Fruit fly (Drosophila melanogaster) whole organism, embryonic: ENCODE measurements around the gene CG32106.

ENCODE experiments used
- CG17186 ChIP-seq: fragments of 200-800 bp; sonication (Bioruptor generic); optimal IDR thresholded peaks from 3 replicates; lab custom pipeline; 2017; ENCODE audit warnings: missing biosample characterization, missing genetic modification reagents, missing genetic modification characterization
- CG18476 ChIP-seq: fragments of 200-800 bp; sonication (Bioruptor generic); optimal IDR thresholded peaks from 2 replicates; lab custom pipeline; 2016; ENCODE audit warnings: missing biosample characterization, mild to moderate bottlenecking, missing genetic modification characterization
- CG18764 ChIP-seq: fragments of 200-800 bp; sonication (Bioruptor generic); optimal IDR thresholded peaks from 3 replicates; lab custom pipeline; 2016; ENCODE audit warnings: missing biosample characterization, missing genetic modification characterization
- CG31224 ChIP-seq: fragments of 200-800 bp; sonication (Bioruptor generic); IDR thresholded peaks from 2 replicates; pipeline ENCODE4 v1.3.6; 2022; ENCODE audit warnings: missing biosample characterization, missing genetic modification characterization
- CG32767 ChIP-seq: fragments of 200-800 bp; sonication (Bioruptor generic); IDR thresholded peaks from 2 replicates; pipeline ENCODE4 v1.3.6; 2022; ENCODE audit warnings: missing biosample characterization, missing genetic modification characterization
- CG32772 ChIP-seq: fragments of 200-800 bp; sonication (Bioruptor generic); IDR thresholded peaks from 2 replicates; pipeline ENCODE4 v1.3.6; 2022; ENCODE audit warnings: missing biosample characterization, missing genetic modification characterization
- CG34422 ChIP-seq: fragments of 200-800 bp; sonication (Bioruptor generic); IDR thresholded peaks from 3 replicates; pipeline ENCODE4 v1.3.6; 2022; ENCODE audit warnings: missing biosample characterization, missing genetic modification characterization
- CG3847 ChIP-seq: fragments of 200-800 bp; sonication (Bioruptor generic); IDR thresholded peaks from 2 replicates; pipeline ENCODE4 v1.3.6; 2022; ENCODE audit warnings: missing biosample characterization, missing genetic modification characterization
- CG3995 ChIP-seq: fragments of 200-800 bp; sonication (Bioruptor generic); optimal IDR thresholded peaks from 3 replicates; lab custom pipeline; 2016; ENCODE audit warnings: missing biosample characterization, missing genetic modification characterization
- CG42726 ChIP-seq: fragments of 200-800 bp; sonication (Bioruptor generic); IDR thresholded peaks from 2 replicates; pipeline ENCODE4 v1.3.6; 2022; ENCODE audit warnings: missing biosample characterization, missing genetic modification characterization; ENCODE audit not compliant: partially characterized antibody
- CG6254 ChIP-seq: fragments of 200-800 bp; sonication (Bioruptor generic); optimal IDR thresholded peaks from 3 replicates; lab custom pipeline; 2017; ENCODE audit warnings: mild to moderate bottlenecking, missing biosample characterization, missing genetic modification reagents, missing genetic modification characterization
- CG6765 ChIP-seq: fragments of 200-800 bp; sonication (Bioruptor generic); optimal IDR thresholded peaks from 3 replicates; lab custom pipeline; 2017; ENCODE audit warnings: missing biosample characterization, mild to moderate bottlenecking, missing genetic modification characterization
- CG8944 ChIP-seq: fragments of 200-800 bp; sonication (Bioruptor generic); optimal IDR thresholded peaks from 3 replicates; lab custom pipeline; 2016; ENCODE audit warnings: missing biosample characterization, missing genetic modification characterization
- CG9609 ChIP-seq: fragments of 200-800 bp; sonication (Bioruptor generic); optimal IDR thresholded peaks from 3 replicates; lab custom pipeline; 2016; ENCODE audit warnings: missing biosample characterization, missing genetic modification characterization
- CoRest ChIP-seq: fragments of 200-800 bp; sonication (Bioruptor generic); optimal IDR thresholded peaks from 3 replicates; lab custom pipeline; 2018; ENCODE audit warnings: missing biosample characterization, mild to moderate bottlenecking, missing genetic modification characterization, moderate library complexity
- D19A ChIP-seq: fragments of 200-800 bp; optimal IDR thresholded peaks from 3 replicates; lab custom pipeline; 2019; ENCODE audit warnings: missing biosample characterization, mild to moderate bottlenecking, missing genetic modification characterization, moderate library complexity
- Deaf1 ChIP-seq: fragments of 200-800 bp; optimal IDR thresholded peaks from 3 replicates; lab custom pipeline; 2019; ENCODE audit warnings: missing biosample characterization, mild to moderate bottlenecking, missing genetic modification characterization, moderate library complexity
- Dfd ChIP-seq, 2 experiments: fragments of >200 bp; optimal IDR thresholded peaks; 2 replicates each; lab custom pipeline; 2017; ENCODE audit warnings: missing biosample characterization in 2 of 2, missing genetic modification characterization in 2 of 2
- E2f2 ChIP-seq: fragments of 200-800 bp; sonication (Bioruptor generic); IDR thresholded peaks from 2 replicates; pipeline ENCODE4 v1.3.6; 2022; ENCODE audit warnings: missing biosample characterization, missing genetic modification characterization
- Fer3 ChIP-seq: fragments of 200-800 bp; sonication (Bioruptor generic); optimal IDR thresholded peaks from 2 replicates; lab custom pipeline; 2018; ENCODE audit warnings: missing biosample characterization, mild to moderate bottlenecking, missing genetic modification characterization, moderate library complexity
- HLH4C ChIP-seq: fragments of 200-800 bp; sonication (Bioruptor generic); IDR thresholded peaks from 3 replicates; pipeline ENCODE4 v1.3.6; 2022; ENCODE audit warnings: missing biosample characterization, missing genetic modification characterization; ENCODE audit not compliant: partially characterized antibody
- HLH54F ChIP-seq: fragments of 200-800 bp; sonication (Bioruptor generic); optimal IDR thresholded peaks from 3 replicates; lab custom pipeline; 2016; ENCODE audit warnings: missing biosample characterization, missing genetic modification characterization
- HLHmδ ChIP-seq: fragments of 200-800 bp; sonication (Bioruptor generic); optimal IDR thresholded peaks from 2 replicates; lab custom pipeline; 2018; ENCODE audit warnings: missing biosample characterization, mild to moderate bottlenecking, missing genetic modification characterization, moderate library complexity
- Hr39 ChIP-seq: fragments of >200 bp; optimal IDR thresholded peaks from 2 replicates; lab custom pipeline; 2017
- Kr ChIP-seq: fragments of 200-800 bp; sonication (Bioruptor generic); optimal IDR thresholded peaks from 2 replicates; lab custom pipeline; 2017; ENCODE audit warnings: missing biosample characterization, mild to moderate bottlenecking, missing genetic modification characterization
- MBD-R2 ChIP-seq: fragments of 200-800 bp; sonication (Bioruptor generic); IDR thresholded peaks from 2 replicates; pipeline ENCODE4 v1.3.6; 2022; ENCODE audit warnings: missing biosample characterization, missing genetic modification characterization
- Max ChIP-seq: fragments of 200-800 bp; sonication (Bioruptor generic); optimal IDR thresholded peaks from 2 replicates; lab custom pipeline; 2016; ENCODE audit warnings: missing biosample characterization, mild to moderate bottlenecking, missing genetic modification characterization
- NK7.1 ChIP-seq: fragments of 200-800 bp; sonication (Bioruptor generic); optimal IDR thresholded peaks from 3 replicates; lab custom pipeline; 2016; ENCODE audit warnings: missing biosample characterization, missing genetic modification characterization
- Nf-YB ChIP-seq: fragments of 200-800 bp; sonication (Bioruptor generic); optimal IDR thresholded peaks from 3 replicates; lab custom pipeline; 2019; ENCODE audit warnings: missing biosample characterization, mild to moderate bottlenecking, missing genetic modification characterization, moderate library complexity
- Optix ChIP-seq: fragments of 200-800 bp; sonication (Bioruptor generic); IDR thresholded peaks from 3 replicates; pipeline ENCODE4 v1.3.6; 2022; ENCODE audit warnings: missing biosample characterization, missing genetic modification characterization
- Ravus ChIP-seq: fragments of 200-800 bp; sonication (Bioruptor generic); IDR thresholded peaks from 2 replicates; pipeline ENCODE4 v1.3.6; 2022; ENCODE audit warnings: missing biosample characterization, missing genetic modification characterization
- abd-A ChIP-seq: fragments of 200-800 bp; sonication (Bioruptor generic); optimal IDR thresholded peaks from 3 replicates; lab custom pipeline; 2019; ENCODE audit warnings: missing biosample characterization, mild to moderate bottlenecking, missing genetic modification characterization, moderate library complexity
- al ChIP-seq: fragments of 200-800 bp; sonication (Bioruptor generic); IDR thresholded peaks from 2 replicates; pipeline ENCODE4 v1.3.6; 2022; ENCODE audit warnings: missing biosample characterization, missing genetic modification characterization
- aop ChIP-seq: fragments of 200-800 bp; sonication (Bioruptor generic); IDR thresholded peaks from 2 replicates; pipeline ENCODE4 v1.3.6; 2022; ENCODE audit warnings: missing biosample characterization, missing genetic modification characterization
- chinmo ChIP-seq: fragments of 200-800 bp; sonication (Bioruptor generic); IDR thresholded peaks from 4 replicates; pipeline ENCODE4 v1.3.6; 2022; ENCODE audit warnings: missing biosample characterization, missing genetic modification characterization; ENCODE audit not compliant: partially characterized antibody
- da ChIP-seq: fragments of 200-800 bp; sonication (Bioruptor generic); optimal IDR thresholded peaks from 2 replicates; lab custom pipeline; 2016; ENCODE audit warnings: missing biosample characterization, missing genetic modification characterization
- eyg ChIP-seq: fragments of 200-800 bp; sonication (Bioruptor generic); optimal IDR thresholded peaks from 3 replicates; lab custom pipeline; 2016; ENCODE audit warnings: missing biosample characterization, missing genetic modification characterization
- her ChIP-seq: fragments of 200-800 bp; sonication (Bioruptor generic); optimal IDR thresholded peaks from 2 replicates; lab custom pipeline; 2016; ENCODE audit warnings: missing biosample characterization, missing genetic modification characterization
- hkb ChIP-seq, 2 experiments: fragments of 200-800 bp in 1 of 2; fragments of >200 bp in 1 of 2; sonication (Bioruptor generic) in 1 of 2; IDR thresholded peaks in 1 of 2; optimal IDR thresholded peaks in 1 of 2; 2 replicates each; pipeline versions ENCODE4 v1.3.6 to Lab custom; 2017 to 2022; ENCODE audit warnings: missing biosample characterization in 1 of 2, missing genetic modification characterization in 1 of 2
- insv ChIP-seq, 2 experiments: fragments of 200-800 bp; sonication (Bioruptor generic); optimal IDR thresholded peaks; 3 replicates each; lab custom pipeline; 2016 to 2018; ENCODE audit warnings: missing biosample characterization in 2 of 2, missing genetic modification characterization in 2 of 2
- ken ChIP-seq: fragments of 200-800 bp; sonication (Bioruptor generic); IDR thresholded peaks from 3 replicates; pipeline ENCODE4 v1.3.6; 2022; ENCODE audit warnings: missing biosample characterization, missing genetic modification characterization
- klu ChIP-seq: fragments of 200-800 bp; sonication (Bioruptor generic); IDR thresholded peaks from 2 replicates; pipeline ENCODE4 v1.3.6; 2022; ENCODE audit warnings: missing biosample characterization, missing genetic modification characterization
- prd ChIP-seq, 3 experiments: fragments of >200 bp in 2 of 3; fragments of 200-800 bp in 1 of 3; sonication (Bioruptor generic) in 1 of 3; optimal IDR thresholded peaks in 2 of 3; IDR thresholded peaks in 1 of 3; 2 replicates in 2 of 3; 3 replicates in 1 of 3; pipeline versions ENCODE4 v1.3.6 to Lab custom; 2017 to 2022; ENCODE audit warnings: missing biosample characterization in 1 of 3, missing genetic modification characterization in 1 of 3
- ranshi ChIP-seq: fragments of 200-800 bp; sonication (Bioruptor generic); IDR thresholded peaks from 2 replicates; pipeline ENCODE4 v1.3.6; 2022; ENCODE audit warnings: missing biosample characterization, missing genetic modification characterization
- rib ChIP-seq: fragments of 200-800 bp; sonication (Bioruptor generic); IDR thresholded peaks from 2 replicates; pipeline ENCODE4 v1.3.6; 2022; ENCODE audit warnings: missing biosample characterization, missing genetic modification characterization
- sd ChIP-seq: fragments of 200-800 bp; sonication (Bioruptor generic); optimal IDR thresholded peaks from 3 replicates; lab custom pipeline; 2018; ENCODE audit warnings: missing biosample characterization, mild to moderate bottlenecking, missing genetic modification characterization, moderate library complexity
- sug ChIP-seq: fragments of 200-800 bp; optimal IDR thresholded peaks from 2 replicates; lab custom pipeline; 2019; ENCODE audit warnings: missing biosample characterization, mild to moderate bottlenecking, missing genetic modification characterization, moderate library complexity
- toy ChIP-seq: fragments of 200-800 bp; sonication (Bioruptor generic); IDR thresholded peaks from 2 replicates; pipeline ENCODE4 v1.3.6; 2022; ENCODE audit warnings: missing biosample characterization, missing genetic modification characterization
- vvl ChIP-seq: fragments of 200-800 bp; sonication (Bioruptor generic); IDR thresholded peaks from 2 replicates; pipeline ENCODE4 v1.3.6; 2022; ENCODE audit warnings: missing biosample characterization, missing genetic modification characterization
- zfh1 ChIP-seq: fragments of 200-800 bp; sonication (Bioruptor generic); IDR thresholded peaks from 3 replicates; pipeline ENCODE4 v1.3.6; 2022; ENCODE audit warnings: missing biosample characterization, missing genetic modification characterization

The CG32106 gene

DNA sequence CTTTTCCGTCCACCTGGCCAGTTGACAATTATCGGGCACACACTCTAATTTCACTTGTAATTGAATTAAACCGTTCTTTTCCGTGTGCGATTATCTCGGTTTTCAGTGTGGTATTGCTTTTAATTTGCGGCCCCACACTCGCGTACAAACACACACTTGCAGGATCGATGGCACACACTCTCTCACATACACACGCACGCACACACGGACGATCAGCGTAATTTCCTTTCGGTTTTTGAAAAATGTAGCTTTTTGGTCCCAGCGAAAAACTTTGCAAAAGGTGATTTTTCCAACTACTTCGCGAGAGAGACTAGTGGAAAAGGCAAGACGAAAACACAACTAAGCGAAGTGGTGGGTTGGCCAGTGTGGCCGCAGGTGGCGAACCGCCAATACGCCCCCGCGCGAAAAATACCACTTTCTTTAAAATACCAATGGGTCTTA is 26.2 kb upstream of the CG32106 start, which contains the start of gene Atg1 (continued):
- TF ChIP-seq CG3995: peak; percentile 6
- no peak for TF ChIP-seq Max
- no peak for TF ChIP-seq Optix
- no peak for TF ChIP-seq toy
- peak; percentile 43; the same call in 1 of the 2 replicates for TF ChIP-seq klu (GFP tag; lab: Robert Waterston, UW)
- no peak for TF ChIP-seq sd (tag; lab: Kevin White, UChicago)
- 0 out of 2 replicates have a peak, but pooled peaks have one; percentile 17 for TF ChIP-seq aop
- no peak for TF ChIP-seq al (GFP tag; lab: Robert Waterston, UW)
- no peak for TF ChIP-seq sug
- no peak for TF ChIP-seq CG8944 (GFP tag; lab: Kevin White, UChicago)
- 0 out of 3 replicates have a peak, but pooled peaks have one; percentile 7 for TF ChIP-seq zfh1 (GFP tag; lab: Robert Waterston, UW)
- peak; percentile 39; the same call in 1 of the 3 replicates for TF ChIP-seq ken (GFP tag; lab: Robert Waterston, UW)
- TF ChIP-seq Fer3: no peak
- 0 out of 2 replicates have a peak, but pooled peaks have one; percentile 20 for TF ChIP-seq rib
- TF ChIP-seq eyg (GFP tag; lab: Kevin White, UChicago): no peak
- no peak for TF ChIP-seq CG32767 (GFP tag; lab: Robert Waterston, UW)
- peak; percentile 16; the same call in 1 of the 2 replicates for TF ChIP-seq E2f2 (GFP tag; lab: Robert Waterston, UW)
- peak; percentile 13 for TF ChIP-seq D19A (tag; lab: Kevin White, UChicago)
- peak; percentile 26; the same call in 1 of the 2 replicates for TF ChIP-seq MBD-R2 (GFP tag; lab: Robert Waterston, UW)
- no peak for TF ChIP-seq CG18764
- TF ChIP-seq CG9609 (GFP tag; lab: Kevin White, UChicago): no peak
- TF ChIP-seq HLH4C (GFP tag; lab: Robert Waterston, UW): no peak
- no peak for TF ChIP-seq CoRest (tag; lab: Kevin White, UChicago)
- TF ChIP-seq ranshi (GFP tag; lab: Robert Waterston, UW): 0 out of 2 replicates have a peak, but pooled peaks have one; percentile 10
- peak; percentile 36; the same call in 1 of the 3 replicates for TF ChIP-seq CG34422
- TF ChIP-seq her: peak; percentile 51
- no peak for TF ChIP-seq da (GFP tag; lab: Kevin White, UChicago)
- TF ChIP-seq Dfd (GFP tag; optimal IDR thresholded peaks at IDR 0.05; lab: Kevin White, UChicago): no peak
- TF ChIP-seq Hr39 (lab: Kevin White, UChicago): no peak
- no peak for TF ChIP-seq prd (optimal IDR thresholded peaks at IDR 0.05; lab: Kevin White, UChicago)
- TF ChIP-seq prd (GFP tag; IDR thresholded peaks at IDR 0.05; lab: Robert Waterston, UW): no peak
- TF ChIP-seq NK7.1 (GFP tag; lab: Kevin White, UChicago): no peak
- TF ChIP-seq chinmo (GFP tag; lab: Robert Waterston, UW): 0 out of 4 replicates have a peak, but pooled peaks have one; percentile 52
- TF ChIP-seq CG6254 (GFP tag; lab: Kevin White, UChicago): no peak
- TF ChIP-seq Ravus (GFP tag; lab: Robert Waterston, UW): no peak
- TF ChIP-seq CG6765: no peak
- no peak for TF ChIP-seq Kr (GFP tag; lab: Kevin White, UChicago)
- TF ChIP-seq CG3847 (GFP tag; lab: Robert Waterston, UW): peak; percentile 33; the same call in 1 of the 2 replicates
- TF ChIP-seq hkb (optimal IDR thresholded peaks at IDR 0.05; lab: Kevin White, UChicago): no peak
- peak; percentile 8; the same call in 1 of the 2 replicates for TF ChIP-seq hkb (GFP tag; IDR thresholded peaks at IDR 0.05; lab: Robert Waterston, UW)
- TF ChIP-seq CG18476 (GFP tag; lab: Kevin White, UChicago): no peak
- TF ChIP-seq insv (GFP tag; optimal IDR thresholded peaks at IDR 0.05; lab: Kevin White, UChicago): peak in 1 of 2 experiments; percentile 19
- TF ChIP-seq HLHmδ: peak; percentile 51
- TF ChIP-seq HLH54F: no peak
- no peak for TF ChIP-seq CG31224 (GFP tag; lab: Robert Waterston, UW)
- no peak for TF ChIP-seq CG17186 (GFP tag; lab: Kevin White, UChicago)
- TF ChIP-seq Deaf1 (tag; lab: Kevin White, UChicago): peak; percentile 8
- no peak for TF ChIP-seq vvl (GFP tag; lab: Robert Waterston, UW)
- TF ChIP-seq CG42726 (GFP tag; lab: Robert Waterston, UW): peak; percentile 53; the same call in 1 of the 2 replicates
- no peak for TF ChIP-seq Nf-YB (GFP tag; lab: Kevin White, UChicago)
- TF ChIP-seq abd-A: no peak
- TF ChIP-seq CG32772 (GFP tag; lab: Robert Waterston, UW): no peak
